Fruit fly (Drosophila melanogaster): ENCODE results near the gene CG14937.
A peak's percentile ranks its signal among the peaks of the same experiment; 100 is the strongest.

CG14937 gene

dm6 chr2L:11841538-11841937, 47.7 kb upstream of the CG14937 start:
- TF ChIP-seq Ets65A (GFP tag) (no peak), CG11085 (GFP tag; IDR thresholded peaks at IDR 0.05) (0 out of 2 replicates have a peak, but pooled peaks have one; percentile 33), CG2120 (GFP tag; optimal IDR thresholded peaks at IDR 0.05) (peak; percentile 13), gem (tag; optimal IDR thresholded peaks at IDR 0.05) (peak; percentile 0)

- TF ChIP-seq wek (GFP tag; optimal IDR thresholded peaks at IDR 0.05) (no peak), ase (GFP tag; IDR thresholded peaks at IDR 0.05) (0 out of 3 replicates have a peak, but pooled peaks have one; percentile 26)
These were observed 46.5 kb upstream of the CG14937 start, which contains the start of gene CG31704 for dm6 chr2L:11840391-11840790. Gene CG31704, plus strand, starts transcription at chr2L:11840691.

dm6 chr2L:11839612-11840011, 45.7 kb upstream of the CG14937 start, which contains the start of gene Sfp33A3:
Gene Sfp33A3, plus strand, starts transcription at chr2L:11839912.
- TF ChIP-seq Sry-β (GFP tag; optimal IDR thresholded peaks at IDR 0.05), result no peak

- TF ChIP-seq CG5245 (GFP tag; optimal IDR thresholded peaks at IDR 0.05) (no peak), fd96Cb (tag; optimal IDR thresholded peaks at IDR 0.05) (no peak), otp (GFP tag; IDR thresholded peaks at IDR 0.05) (no peak), CG11723 (GFP tag; optimal IDR thresholded peaks at IDR 0.05) (no peak), dmrt11E (tag; optimal IDR thresholded peaks at IDR 0.05) (no peak), CG4424 (GFP tag; optimal IDR thresholded peaks at IDR 0.05) (no peak), CG14965 (GFP tag; optimal IDR thresholded peaks at IDR 0.05; ENCODE audit: borderline replicate concordance) (no peak), Hr78 (GFP tag; optimal IDR thresholded peaks at IDR 0.05) (no peak), CG6254 (GFP tag; optimal IDR thresholded peaks at IDR 0.05) (no peak), CG9437 (GFP tag; optimal IDR thresholded peaks at IDR 0.05) (no peak)
These were observed 43.5 kb upstream of the CG14937 start, which contains the start of gene Sfp33A2 for dm6 chr2L:11837413-11837812. Gene Sfp33A2, plus strand, starts transcription at chr2L:11837713.

dm6 chr2L:11836943-11837342, 43.1 kb upstream of the CG14937 start, which contains the start of gene Sfp33A4:
Gene Sfp33A4, plus strand, starts transcription at chr2L:11837243.
- no peak for TF ChIP-seq ewg (GFP tag; optimal IDR thresholded peaks at IDR 0.05)
- peak; percentile 4 for TF ChIP-seq Ets65A (GFP tag)
- TF ChIP-seq Sox100B (GFP tag; optimal IDR thresholded peaks at IDR 0.05), result no peak
- TF ChIP-seq Usf (GFP tag; optimal IDR thresholded peaks at IDR 0.05), result no peak

- TF ChIP-seq lilli (GFP tag; optimal IDR thresholded peaks at IDR 0.05) (no peak), Taf1 (GFP tag; IDR thresholded peaks at IDR 0.05) (no peak)
These were observed 40.4 kb upstream of the CG14937 start, which contains the start of gene CG45012 for dm6 chr2L:11834308-11834707. Gene CG45012, plus strand, starts transcription at chr2L:11834608.

- TF ChIP-seq Dref (GFP tag; IDR thresholded peaks at IDR 0.05), result no peak
- TF ChIP-seq sc (optimal IDR thresholded peaks at IDR 0.05), result no peak
- no peak for TF ChIP-seq sc (GFP tag; optimal IDR thresholded peaks at IDR 0.05)
- no peak for TF ChIP-seq otp (GFP tag; IDR thresholded peaks at IDR 0.05)
- no peak for TF ChIP-seq D19A (tag; optimal IDR thresholded peaks at IDR 0.05)
- no peak for TF ChIP-seq Xbp1 (GFP tag; optimal IDR thresholded peaks at IDR 0.05)
- TF ChIP-seq Dp (GFP tag; optimal IDR thresholded peaks at IDR 0.05), result no peak
- no peak for TF ChIP-seq Hsf (GFP tag; optimal IDR thresholded peaks at IDR 0.05)
- no peak for TF ChIP-seq CG12299 (tag; optimal IDR thresholded peaks at IDR 0.05)
- TF ChIP-seq CG9876 (GFP tag; optimal IDR thresholded peaks at IDR 0.05), result no peak
- no peak for TF ChIP-seq Hey (tag; optimal IDR thresholded peaks at IDR 0.05)
- TF ChIP-seq unc-4 (GFP tag; IDR thresholded peaks at IDR 0.05; ENCODE audit: partially characterized antibody), result no peak
- no peak for TF ChIP-seq jigr1 (GFP tag; IDR thresholded peaks at IDR 0.05)
- no peak for TF ChIP-seq ab (GFP tag; optimal IDR thresholded peaks at IDR 0.05)
- no peak for TF ChIP-seq CG11398 (GFP tag; optimal IDR thresholded peaks at IDR 0.05)
- no peak for TF ChIP-seq Sox100B (GFP tag; optimal IDR thresholded peaks at IDR 0.05)
- no peak for TF ChIP-seq CG1024 (GFP tag; IDR thresholded peaks at IDR 0.05)
- no peak for TF ChIP-seq Sry-β (GFP tag; optimal IDR thresholded peaks at IDR 0.05)
- TF ChIP-seq cg (GFP tag; optimal IDR thresholded peaks at IDR 0.05), result no peak
These were observed 39.9 kb upstream of the CG14937 start, which contains the start of gene CG45011 for dm6 chr2L:11833786-11834185. Gene CG45011, plus strand, starts transcription at chr2L:11834086.
